Worm (Caenorhabditis elegans) whole organism, L3 larva: ENCODE results near the gene glb-29.
A peak's percentile ranks its signal among the peaks of the same experiment; 100 is the strongest.

Experiments used
- R02D3.7 ChIP-seq: fragments of 150-350 bp; optimal IDR thresholded peaks from 2 replicates; lab custom pipeline; 2014; ENCODE audit warnings: missing biosample characterization, missing genetic modification characterization
- ama-1 ChIP-seq: fragments of 150-350 bp; optimal IDR thresholded peaks from 2 replicates; lab custom pipeline; 2018
- ceh-16 ChIP-seq: sonication (generic microtip); optimal IDR thresholded peaks from 2 replicates; lab custom pipeline; 2017; ENCODE audit warnings: missing biosample characterization, missing genetic modification characterization
- ceh-28 ChIP-seq: fragments of 150-350 bp; optimal IDR thresholded peaks from 2 replicates; lab custom pipeline; 2014; ENCODE audit warnings: missing biosample characterization, missing genetic modification reagents, missing genetic modification characterization
- ceh-82 ChIP-seq: fragments of 150-350 bp; optimal IDR thresholded peaks from 2 replicates; lab custom pipeline; 2014; ENCODE audit warnings: missing biosample characterization, missing genetic modification characterization
- ceh-9 ChIP-seq: sonication (generic microtip); optimal IDR thresholded peaks from 2 replicates; lab custom pipeline; 2018; ENCODE audit warnings: missing biosample characterization, missing genetic modification characterization
- egl-5 ChIP-seq: fragments of 150-350 bp; optimal IDR thresholded peaks from 2 replicates; lab custom pipeline; 2017; ENCODE audit warnings: missing biosample characterization, missing genetic modification reagents, missing genetic modification characterization, inconsistent platforms
- elt-1 ChIP-seq: fragments of 150-350 bp; optimal IDR thresholded peaks from 2 replicates; lab custom pipeline; 2014; ENCODE audit warnings: missing biosample characterization, missing genetic modification characterization
- elt-2 ChIP-seq: sonication (generic microtip); optimal IDR thresholded peaks from 2 replicates; lab custom pipeline; 2016; ENCODE audit warnings: missing genetic modification reagents, mild to moderate bottlenecking, missing genetic modification characterization, missing compliant biosample characterization
- elt-3 ChIP-seq, 3 experiments: fragments of 150-350 bp in 1 of 3; sonication (generic microtip) in 2 of 3; optimal IDR thresholded peaks; 2 replicates in 2 of 3; 4 replicates in 1 of 3; lab custom pipeline; 2014 to 2017; ENCODE audit warnings: missing biosample characterization in 3 of 3, missing genetic modification characterization in 3 of 3
- eor-1 ChIP-seq, 2 experiments: fragments of 150-350 bp; optimal IDR thresholded peaks; 2 replicates each; lab custom pipeline; 2014 to 2018; ENCODE audit warnings: missing biosample characterization in 2 of 2, missing genetic modification characterization in 2 of 2
- fkh-10 ChIP-seq: sonication (generic microtip); optimal IDR thresholded peaks from 2 replicates; lab custom pipeline; 2017; ENCODE audit warnings: missing biosample characterization, missing genetic modification reagents, missing genetic modification characterization
- fkh-2 ChIP-seq: fragments of 150-350 bp; optimal IDR thresholded peaks from 2 replicates; lab custom pipeline; 2014; ENCODE audit warnings: missing biosample characterization, missing genetic modification reagents, missing genetic modification characterization
- hmg-11 ChIP-seq: sonication (generic microtip); optimal IDR thresholded peaks from 2 replicates; lab custom pipeline; 2016; ENCODE audit warnings: missing genetic modification characterization, missing compliant biosample characterization
- jun-1 ChIP-seq: fragments of 150-350 bp; optimal IDR thresholded peaks from 2 replicates; lab custom pipeline; 2014; ENCODE audit warnings: missing biosample characterization, missing genetic modification reagents, missing genetic modification characterization
- lin-15B ChIP-seq: fragments of 150-350 bp; optimal IDR thresholded peaks from 2 replicates; lab custom pipeline; 2014; ENCODE audit warnings: missing biosample characterization, missing genetic modification characterization
- lin-39 ChIP-seq: fragments of 150-350 bp; optimal IDR thresholded peaks from 2 replicates; lab custom pipeline; 2018; ENCODE audit warnings: missing biosample characterization, missing genetic modification reagents, missing genetic modification characterization
- mdl-1 ChIP-seq: fragments of 150-350 bp; optimal IDR thresholded peaks from 2 replicates; lab custom pipeline; 2014; ENCODE audit warnings: missing biosample characterization, missing genetic modification characterization
- mml-1 ChIP-seq: fragments of 150-350 bp; sonication (generic microtip); optimal IDR thresholded peaks from 3 replicates; lab custom pipeline; 2014; ENCODE audit warnings: missing biosample characterization, missing genetic modification characterization
- nfya-1 ChIP-seq: sonication (generic microtip); optimal IDR thresholded peaks from 2 replicates; lab custom pipeline; 2017; ENCODE audit warnings: missing genetic modification characterization, mild to moderate bottlenecking, missing compliant biosample characterization, antibody characterized with exemption, moderate library complexity; ENCODE audit not compliant: insufficient read depth
- nhr-12 ChIP-seq: fragments of 150-350 bp; optimal IDR thresholded peaks from 2 replicates; lab custom pipeline; 2014; ENCODE audit warnings: missing biosample characterization, missing genetic modification characterization
- nhr-23 ChIP-seq: fragments of 150-350 bp; optimal IDR thresholded peaks from 2 replicates; lab custom pipeline; 2014; ENCODE audit warnings: missing biosample characterization, missing genetic modification reagents, missing genetic modification characterization
- nhr-25 ChIP-seq: sonication (generic microtip); optimal IDR thresholded peaks from 2 replicates; lab custom pipeline; 2017; ENCODE audit warnings: missing biosample characterization, missing genetic modification characterization
- nhr-43 ChIP-seq: sonication (generic microtip); optimal IDR thresholded peaks from 2 replicates; lab custom pipeline; 2016; ENCODE audit warnings: mild to moderate bottlenecking, missing genetic modification characterization, missing compliant biosample characterization; ENCODE audit not compliant: poor library complexity, severe bottlenecking
- nhr-76 ChIP-seq: fragments of 150-350 bp; sonication (generic microtip); optimal IDR thresholded peaks from 5 replicates; lab custom pipeline; 2014; ENCODE audit warnings: missing biosample characterization, missing genetic modification characterization
- nhr-77 ChIP-seq: fragments of 150-350 bp; optimal IDR thresholded peaks from 2 replicates; lab custom pipeline; 2014; ENCODE audit warnings: missing biosample characterization, missing genetic modification characterization
- pha-4 ChIP-seq: fragments of 150-350 bp; optimal IDR thresholded peaks from 2 replicates; lab custom pipeline; 2014; ENCODE audit warnings: missing biosample characterization, missing genetic modification reagents, missing genetic modification characterization
- pqm-1 ChIP-seq: fragments of 150-350 bp; optimal IDR thresholded peaks from 2 replicates; lab custom pipeline; 2017; ENCODE audit warnings: missing biosample characterization, missing genetic modification characterization, inconsistent platforms
- sea-2 ChIP-seq: fragments of 150-350 bp; sonication (generic microtip); optimal IDR thresholded peaks from 4 replicates; lab custom pipeline; 2014; ENCODE audit warnings: missing biosample characterization, missing genetic modification reagents, missing genetic modification characterization
- snpc-4 ChIP-seq: fragments of 150-350 bp; optimal IDR thresholded peaks from 2 replicates; lab custom pipeline; 2014; ENCODE audit warnings: missing biosample characterization, missing genetic modification characterization
- unc-39 ChIP-seq: sonication (generic microtip); optimal IDR thresholded peaks from 4 replicates; lab custom pipeline; 2017; ENCODE audit warnings: missing biosample characterization, missing genetic modification characterization
- zag-1 ChIP-seq: fragments of 150-350 bp; optimal IDR thresholded peaks from 2 replicates; lab custom pipeline; 2014; ENCODE audit warnings: missing biosample characterization, missing genetic modification characterization
- ztf-11 ChIP-seq: fragments of 150-350 bp; optimal IDR thresholded peaks from 2 replicates; lab custom pipeline; 2014; ENCODE audit warnings: missing biosample characterization, missing genetic modification characterization

Gene glb-29

DNA sequence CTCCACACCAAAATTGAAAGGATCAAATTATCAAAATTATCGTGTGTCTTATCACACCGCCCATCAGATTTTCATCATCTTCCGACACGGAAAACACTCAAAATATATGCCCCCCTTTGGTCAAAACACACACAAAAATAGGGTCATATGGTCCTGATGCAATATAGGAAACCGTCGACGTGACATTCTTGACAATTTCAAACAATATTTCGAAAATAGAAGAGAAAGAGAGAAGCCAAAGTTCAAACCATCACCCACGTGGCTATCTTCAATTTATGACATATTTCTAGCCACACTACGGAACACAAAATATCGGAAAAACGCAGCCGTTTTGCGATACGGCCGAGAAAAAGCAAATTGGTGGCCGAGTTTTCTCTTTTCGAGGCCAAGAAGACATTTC is 41.7 kb downstream of the glb-29 start:
- TF ChIP-seq nhr-23 (tag; lab: Kevin White, UChicago) (peak; percentile 59), ceh-9 (tag; lab: Kevin White, UChicago) (no peak), nhr-77 (tag; lab: Kevin White, UChicago) (no peak), ztf-11 (no peak), unc-39 (tag; lab: Kevin White, UChicago) (no peak), nhr-25 (peak; percentile 16), nhr-43 (tag; lab: Kevin White, UChicago) (peak; percentile 49)

DNA sequence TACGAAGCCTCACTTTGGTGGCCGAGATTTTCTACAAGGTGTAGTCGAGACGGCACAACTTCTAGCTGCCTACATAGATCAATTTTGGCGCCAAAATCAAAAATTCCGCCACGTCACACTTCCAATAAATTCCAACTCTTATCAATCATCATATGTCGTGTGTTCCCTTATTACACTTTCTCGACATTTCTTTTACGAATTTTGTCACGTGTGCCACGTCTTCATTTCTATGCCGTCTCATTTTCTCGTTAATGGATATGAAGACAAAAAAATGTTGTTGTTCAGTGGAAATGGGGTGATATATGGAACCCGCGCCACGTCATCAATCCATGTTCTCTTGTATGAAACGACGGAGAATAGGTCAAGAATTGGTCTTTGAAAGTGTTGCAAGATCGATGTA is 42.7 kb downstream of the glb-29 start:
- TF ChIP-seq zag-1 (no peak), ama-1 (peak; percentile 6), nhr-25 (peak; percentile 53), nhr-23 (tag; lab: Kevin White, UChicago) (peak; percentile 48), R02D3.7 (no peak), ceh-9 (tag; lab: Kevin White, UChicago) (no peak), nhr-43 (tag; lab: Kevin White, UChicago) (peak; percentile 83)

ce11 chrII:12052136-12052535 is 43.3 kb downstream of the glb-29 start:
- TF ChIP-seq elt-2 (tag; lab: Kevin White, UChicago) = peak; percentile 80
- peak; percentile 83 for TF ChIP-seq pqm-1 (tag; lab: Kevin White, UChicago)
- TF ChIP-seq fkh-10 (GFP tag; lab: Kevin White, UChicago) = no peak
- TF ChIP-seq nfya-1 (tag; lab: Kevin White, UChicago) = peak; percentile 33
- TF ChIP-seq pha-4 (tag; lab: Kevin White, UChicago) = peak; percentile 35
- no peak for TF ChIP-seq mml-1 (tag; lab: Kevin White, UChicago)

- TF ChIP-seq ama-1 (peak; percentile 15), nhr-43 (tag; lab: Kevin White, UChicago) (peak; percentile 82), jun-1 (tag; lab: Kevin White, UChicago) (peak; percentile 46), lin-39 (no peak)
Measured at ce11 chrII:12052924-12053323, 44.1 kb downstream of the glb-29 start.

DNA sequence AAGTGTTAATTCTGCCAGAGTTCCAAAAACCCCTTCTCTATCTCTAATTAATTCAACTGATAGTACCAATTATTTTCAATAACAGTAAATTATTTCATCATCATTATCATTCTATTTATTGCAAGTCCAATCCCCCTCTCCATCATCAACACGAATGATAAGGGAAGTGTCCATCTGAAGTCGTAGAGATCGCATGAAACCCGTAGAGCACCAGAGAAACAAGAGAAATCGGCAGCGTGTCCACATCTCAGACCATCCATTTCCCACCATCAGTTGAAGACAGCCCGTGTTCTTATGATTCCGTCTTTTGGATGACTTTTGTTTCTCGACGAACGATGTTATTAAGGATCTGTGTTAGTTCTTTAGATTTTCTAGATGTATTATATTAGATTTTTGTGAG is 44.6 kb downstream of the glb-29 start:
- no peak for TF ChIP-seq ceh-28
- peak in 2 of 3 experiments; percentile 40 to 85 for TF ChIP-seq elt-3 (tag; optimal IDR thresholded peaks at IDR 0.05; lab: Kevin White, UChicago)
- TF ChIP-seq egl-5 = no peak
- peak; percentile 70 for TF ChIP-seq nhr-23 (tag; lab: Kevin White, UChicago)
- TF ChIP-seq ceh-82 (tag; lab: Kevin White, UChicago) = no peak
- TF ChIP-seq nhr-12 (tag; lab: Kevin White, UChicago) = no peak
- TF ChIP-seq nhr-43 (tag; lab: Kevin White, UChicago) = peak; percentile 33
- no peak for TF ChIP-seq pha-4 (tag; lab: Kevin White, UChicago)
- no peak for TF ChIP-seq hmg-11 (tag; lab: Kevin White, UChicago)
- TF ChIP-seq elt-1 (tag; lab: Kevin White, UChicago) = no peak
- no peak for TF ChIP-seq ceh-16 (tag; lab: Kevin White, UChicago)
- TF ChIP-seq snpc-4 (tag; lab: Kevin White, UChicago) = no peak
- TF ChIP-seq eor-1 (tag; optimal IDR thresholded peaks at IDR 0.05; lab: Kevin White, UChicago) = no peak
- TF ChIP-seq lin-15B = no peak
- no peak for TF ChIP-seq sea-2 (GFP tag; lab: Kevin White, UChicago)
- TF ChIP-seq nhr-76 (tag; lab: Kevin White, UChicago) = no peak
- TF ChIP-seq fkh-2 (tag; lab: Kevin White, UChicago) = no peak
- TF ChIP-seq ztf-11 = no peak

DNA sequence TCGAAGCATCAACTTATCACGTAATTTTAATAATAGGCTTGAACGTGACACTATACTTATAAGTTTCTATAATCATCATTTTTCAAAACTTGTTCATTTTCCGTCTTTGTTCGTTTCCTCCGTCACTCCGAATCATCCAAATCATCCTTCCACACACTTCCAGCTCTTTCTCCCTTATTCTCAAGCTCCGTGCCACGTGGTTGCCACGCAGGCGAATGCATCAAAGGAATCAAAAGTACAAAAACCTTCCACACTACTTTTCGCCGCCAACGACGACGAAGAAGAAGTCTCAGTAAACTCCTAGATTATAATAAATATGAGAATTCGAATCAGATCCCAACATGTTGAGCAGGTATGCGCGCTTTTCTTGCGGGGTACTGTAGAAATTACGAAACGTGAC is 45.3 kb downstream of the glb-29 start:
- TF ChIP-seq ama-1 (peak; percentile 70), mdl-1 (tag; lab: Kevin White, UChicago) (no peak)
- TF ChIP-seq, all 47 proteins: peak for 1
